Worm (Caenorhabditis elegans): Measurements from ENCODE around the gene cca-1.

The cca-1 gene

ce11 chrX:7823108-7823704 lies 52.5 kb downstream of the cca-1 start, which contains the start of gene eef-1A.2:
eef-1A.2 (plus strand) TSS chrX:7823654.
- TF ChIP-seq him-1 (tag; optimal IDR thresholded peaks at IDR 0.05) (peak; percentile 97), dao-5 (tag; optimal IDR thresholded peaks at IDR 0.05) (no peak), W03F9.2 (tag; optimal IDR thresholded peaks at IDR 0.05) (peak; percentile 66)

ce11 chrX:7817555-7817954 lies 58.2 kb downstream of the cca-1 start:
- TF ChIP-seq him-1 (tag; optimal IDR thresholded peaks at IDR 0.05) = no peak

DNA sequence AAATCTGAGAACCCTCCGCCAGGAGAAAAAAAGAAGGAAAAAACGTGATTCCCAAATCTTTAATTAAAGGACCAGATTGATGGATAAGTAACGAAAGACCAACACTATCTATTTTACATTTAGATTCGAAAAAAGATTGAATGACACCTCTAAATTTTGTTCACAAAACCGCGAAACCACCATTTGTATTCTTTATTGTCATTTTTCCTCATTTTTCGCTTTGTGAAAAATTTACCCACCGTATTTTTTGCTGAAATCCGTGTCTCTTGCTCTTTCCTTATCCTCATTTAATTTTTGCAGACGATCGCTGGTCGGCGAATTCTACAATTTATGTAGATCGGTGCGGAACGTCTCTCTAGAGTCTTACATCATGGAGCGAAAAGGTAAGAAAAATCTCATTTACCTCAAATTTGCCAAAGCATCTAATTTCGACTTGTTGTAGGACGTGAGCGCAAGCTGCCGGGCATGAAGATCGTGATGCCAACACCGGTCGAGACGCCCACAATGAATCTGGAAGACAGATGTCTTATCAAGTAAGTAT lies 59.2 kb downstream of the cca-1 start, which contains the start of the genes sek-1 and R03G5.6:
sek-1 (plus strand) TSS at position 301 of the 541 bp plus-strand sequence.
R03G5.6 (minus strand) TSS at position 491 of the 541 bp plus-strand sequence.
- TF ChIP-seq dao-5 (tag; optimal IDR thresholded peaks at IDR 0.05) = no peak
- TF ChIP-seq him-1 (tag; optimal IDR thresholded peaks at IDR 0.05) = no peak
- TF ChIP-seq W03F9.2 (tag; optimal IDR thresholded peaks at IDR 0.05) = no peak

ce11 chrX:7815230-7815629 lies 60.5 kb downstream of the cca-1 start:
- TF ChIP-seq W03F9.2 (tag; optimal IDR thresholded peaks at IDR 0.05) (no peak), dao-5 (tag; optimal IDR thresholded peaks at IDR 0.05) (no peak), him-1 (tag; optimal IDR thresholded peaks at IDR 0.05) (no peak)

DNA sequence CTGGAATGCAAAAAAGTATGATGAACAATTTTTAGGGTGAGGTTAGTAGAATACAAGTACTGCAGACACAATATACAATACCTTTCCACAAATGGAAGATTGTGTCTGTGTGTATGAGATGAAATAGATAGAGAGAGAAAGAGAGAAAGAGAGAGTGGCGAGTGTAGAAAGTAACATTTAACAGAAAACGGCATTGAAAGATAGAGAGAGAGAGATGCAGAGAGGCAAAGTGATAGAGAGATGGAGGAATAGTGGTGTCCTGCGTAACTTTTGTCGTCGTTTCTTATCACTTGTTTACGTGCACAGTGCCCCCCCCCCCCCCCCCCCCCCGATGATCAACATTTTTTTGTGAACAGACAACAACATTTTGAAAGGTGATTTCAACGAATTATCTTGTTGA lies 61.0 kb downstream of the cca-1 start:
- TF ChIP-seq W03F9.2 (tag; optimal IDR thresholded peaks at IDR 0.05) = no peak
- no peak for TF ChIP-seq him-1 (tag; optimal IDR thresholded peaks at IDR 0.05)

DNA sequence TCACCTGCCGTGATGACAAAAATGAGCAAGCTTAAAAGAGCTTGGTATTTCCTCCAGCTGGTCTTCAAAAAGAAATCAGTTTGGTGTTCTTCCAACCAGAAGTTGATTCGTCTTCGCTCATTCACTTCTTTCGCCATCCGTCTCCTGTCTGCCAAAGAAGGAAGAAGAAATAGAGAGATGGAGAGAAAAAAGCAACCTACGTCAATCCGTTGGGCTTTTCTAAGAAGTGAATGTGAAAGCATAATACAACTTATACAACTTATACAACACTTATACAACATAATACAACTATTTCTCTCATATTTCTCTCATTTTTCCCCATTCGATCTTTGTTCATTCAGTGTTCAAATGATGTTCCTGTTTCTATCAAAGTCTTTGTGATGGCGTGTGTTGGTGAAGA lies 64.8 kb downstream of the cca-1 start:
- TF ChIP-seq him-1 (tag; optimal IDR thresholded peaks at IDR 0.05) (no peak), W03F9.2 (tag; optimal IDR thresholded peaks at IDR 0.05) (no peak), dao-5 (tag; optimal IDR thresholded peaks at IDR 0.05) (no peak)

ce11 chrX:7809352-7810196 lies 66.2 kb downstream of the cca-1 start:
- TF ChIP-seq dao-5 (tag; optimal IDR thresholded peaks at IDR 0.05) = no peak
- no peak for TF ChIP-seq him-1 (tag; optimal IDR thresholded peaks at IDR 0.05)
- TF ChIP-seq W03F9.2 (tag; optimal IDR thresholded peaks at IDR 0.05) = peak; percentile 0

DNA sequence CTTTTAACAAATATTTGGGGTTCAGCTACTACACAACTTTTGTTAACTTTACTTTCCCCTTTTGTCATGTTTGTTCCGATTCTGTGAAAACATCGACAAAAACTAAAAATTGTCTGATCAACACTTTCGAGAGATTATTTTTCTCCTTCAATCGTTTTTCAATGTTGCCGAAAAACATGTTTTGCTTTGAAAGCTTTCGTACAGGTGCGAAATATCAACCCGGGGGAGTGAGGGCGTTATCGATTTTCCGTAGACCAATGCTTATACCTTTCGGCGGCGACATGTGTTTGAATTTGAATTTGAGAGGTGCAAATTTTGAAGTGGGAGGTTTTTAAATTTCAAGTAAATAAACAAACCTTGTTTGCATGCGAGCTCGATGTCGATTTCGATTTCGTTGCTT lies 67.4 kb downstream of the cca-1 start:
- TF ChIP-seq him-1 (tag; optimal IDR thresholded peaks at IDR 0.05) (no peak), W03F9.2 (tag; optimal IDR thresholded peaks at IDR 0.05) (no peak), dao-5 (tag; optimal IDR thresholded peaks at IDR 0.05) (no peak)

ce11 chrX:7800370-7800769 lies 75.4 kb downstream of the cca-1 start:
- TF ChIP-seq W03F9.2 (tag; optimal IDR thresholded peaks at IDR 0.05) = no peak
- no peak for TF ChIP-seq him-1 (tag; optimal IDR thresholded peaks at IDR 0.05)
- TF ChIP-seq dao-5 (tag; optimal IDR thresholded peaks at IDR 0.05) = no peak

- no peak for TF ChIP-seq him-1 (tag; optimal IDR thresholded peaks at IDR 0.05)
- no peak for TF ChIP-seq dao-5 (tag; optimal IDR thresholded peaks at IDR 0.05)
- no peak for TF ChIP-seq W03F9.2 (tag; optimal IDR thresholded peaks at IDR 0.05)
Observed at ce11 chrX:7799680-7800079, 76.1 kb downstream of the cca-1 start, which contains the start of gene gpx-7. gpx-7 (minus strand) TSS chrX:7799780.

- TF ChIP-seq him-1 (tag; optimal IDR thresholded peaks at IDR 0.05) (peak; percentile 5), dao-5 (tag; optimal IDR thresholded peaks at IDR 0.05) (no peak), W03F9.2 (tag; optimal IDR thresholded peaks at IDR 0.05) (no peak)
Observed at ce11 chrX:7798248-7799020, 77.3 kb downstream of the cca-1 start, which contains the start of gene adm-4. adm-4 (minus strand) TSS chrX:7798298.
